Fruit fly (Drosophila melanogaster) whole organism, prepupa: Measurements from ENCODE around the gene Tango10.

Source experiments
- Lpt ChIP-seq: fragments of 200-800 bp; sonication (Bioruptor generic); optimal IDR thresholded peaks from 3 replicates; lab custom pipeline; 2016; ENCODE audit warnings: missing biosample characterization, missing genetic modification characterization
- fkh ChIP-seq: fragments of 200-800 bp; sonication (Bioruptor generic); optimal IDR thresholded peaks from 3 replicates; lab custom pipeline; 2017; ENCODE audit warnings: missing biosample characterization, mild to moderate bottlenecking, missing genetic modification characterization, moderate library complexity
- pdm3 ChIP-seq: fragments of 200-800 bp; sonication (Bioruptor generic); optimal IDR thresholded peaks from 3 replicates; lab custom pipeline; 2016; ENCODE audit warnings: missing biosample characterization, missing genetic modification characterization

DNA sequence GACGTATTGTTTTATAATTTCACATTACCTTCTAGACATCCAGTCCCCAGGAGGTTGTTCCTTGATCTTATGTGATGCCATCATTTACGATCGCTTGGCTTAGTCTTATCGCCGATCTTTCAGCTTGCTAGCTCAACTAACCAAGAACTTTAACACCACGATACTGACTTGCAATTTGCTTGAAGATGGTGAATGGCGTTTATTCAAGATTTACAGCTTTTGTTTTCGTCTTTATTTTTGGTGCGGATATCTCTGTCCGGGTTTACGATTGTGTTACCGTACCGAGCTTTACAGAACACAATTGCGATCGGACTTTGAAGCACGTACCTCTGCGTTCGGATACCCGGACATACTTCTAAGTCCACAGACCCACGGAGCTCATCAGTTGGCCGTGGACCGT is 3.9 kb downstream of the Tango10 start, which contains the start of gene CG15221:
- no peak for TF ChIP-seq pdm3 (GFP tag; lab: Kevin White, UChicago)
- TF ChIP-seq fkh = no peak
- no peak for TF ChIP-seq Lpt (GFP tag; lab: Kevin White, UChicago)
